Worm (Caenorhabditis elegans): ENCODE results near the gene sre-56.

DNA sequence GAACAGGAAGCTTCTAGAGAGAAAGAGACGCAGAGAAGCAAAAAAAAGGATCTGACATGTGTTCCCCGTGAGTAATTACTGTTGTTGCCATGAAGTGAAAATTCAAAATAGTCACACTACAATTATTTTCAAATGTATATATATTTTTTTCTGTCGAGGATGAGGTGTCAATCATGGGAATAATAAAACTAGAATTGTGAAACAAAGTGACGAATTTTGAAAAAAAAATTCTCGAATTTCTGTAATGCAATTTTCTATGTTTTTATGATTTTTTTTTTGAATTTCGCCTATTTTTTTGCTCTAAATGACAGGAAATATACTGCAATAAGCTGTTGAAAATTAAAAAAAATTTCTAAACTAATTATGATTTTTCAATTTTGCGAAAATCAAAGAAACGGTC lies 28.8 kb downstream of the sre-56 start:
- TF ChIP-seq ceh-18 (tag; optimal IDR thresholded peaks at IDR 0.05) (no peak), pha-4 (tag; optimal IDR thresholded peaks at IDR 0.05) (no peak), ama-1 (optimal IDR thresholded peaks at IDR 0.05) (no peak), pag-3 (tag; optimal IDR thresholded peaks at IDR 0.05; ENCODE audit: borderline replicate concordance) (no peak), fkh-10 (GFP tag; optimal IDR thresholded peaks at IDR 0.05) (no peak), K02D7.2 (tag; optimal IDR thresholded peaks at IDR 0.05) (no peak), ahr-1 (tag; optimal IDR thresholded peaks at IDR 0.05) (no peak)

Measured in whole organism, late embryonic.